Worm (Caenorhabditis elegans): ENCODE results near the gene ZC116.1.

ce11 chrV:12640384-12640783 is 30.8 kb downstream of the ZC116.1 start, which contains the start of gene gpa-8:
- no peak for TF ChIP-seq blmp-1 (tag; optimal IDR thresholded peaks at IDR 0.05)
- no peak for TF ChIP-seq unc-39 (tag; optimal IDR thresholded peaks at IDR 0.05)
- no peak for TF ChIP-seq snpc-4 (tag; optimal IDR thresholded peaks at IDR 0.05)
- TF ChIP-seq nhr-76 (tag; optimal IDR thresholded peaks at IDR 0.05), result no peak
- TF ChIP-seq sem-2 (GFP tag; optimal IDR thresholded peaks at IDR 0.05), result no peak
- no peak for TF ChIP-seq nhr-28 (tag; optimal IDR thresholded peaks at IDR 0.05)
